Worm (Caenorhabditis elegans) whole organism, L3 larva: ENCODE measurements around the gene ergi-3.

ENCODE experiments used
- elt-3 ChIP-seq, 3 experiments: fragments of 150-350 bp in 1 of 3; sonication (generic microtip) in 2 of 3; optimal IDR thresholded peaks; 2 replicates in 2 of 3; 4 replicates in 1 of 3; lab custom pipeline; 2014 to 2017; ENCODE audit warnings: missing biosample characterization in 3 of 3, missing genetic modification characterization in 3 of 3
- lin-39 ChIP-seq: fragments of 150-350 bp; optimal IDR thresholded peaks from 2 replicates; lab custom pipeline; 2018; ENCODE audit warnings: missing biosample characterization, missing genetic modification reagents, missing genetic modification characterization
- pqm-1 ChIP-seq: fragments of 150-350 bp; optimal IDR thresholded peaks from 2 replicates; lab custom pipeline; 2017; ENCODE audit warnings: missing biosample characterization, missing genetic modification characterization, inconsistent platforms
- unc-39 ChIP-seq: sonication (generic microtip); optimal IDR thresholded peaks from 4 replicates; lab custom pipeline; 2017; ENCODE audit warnings: missing biosample characterization, missing genetic modification characterization

DNA sequence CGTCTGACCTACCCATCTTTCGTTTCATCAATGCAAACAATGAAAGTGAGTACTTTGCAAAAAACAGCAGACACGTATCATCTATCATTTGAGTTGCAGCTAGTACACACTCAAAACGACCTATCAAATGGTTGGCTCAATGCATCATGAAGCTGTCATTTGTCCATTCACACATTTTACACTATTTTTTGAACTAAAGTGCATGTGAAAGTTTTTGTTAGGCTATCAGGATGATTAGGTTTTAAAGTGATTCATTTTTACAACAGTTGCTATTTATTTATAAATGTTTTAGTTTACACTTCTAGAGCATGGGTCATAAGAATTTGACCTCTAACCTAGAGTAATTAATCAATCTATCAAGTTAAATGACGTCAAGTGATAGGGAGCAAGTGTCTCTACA is 16.6 kb downstream of the ergi-3 start:
- TF ChIP-seq lin-39 (no peak), pqm-1 (no peak), elt-3 (tag; optimal IDR thresholded peaks at IDR 0.05; lab: Kevin White, UChicago) (no peak), unc-39 (no peak)
